Worm (Caenorhabditis elegans): Measurements from ENCODE around the gene srx-98.

DNA sequence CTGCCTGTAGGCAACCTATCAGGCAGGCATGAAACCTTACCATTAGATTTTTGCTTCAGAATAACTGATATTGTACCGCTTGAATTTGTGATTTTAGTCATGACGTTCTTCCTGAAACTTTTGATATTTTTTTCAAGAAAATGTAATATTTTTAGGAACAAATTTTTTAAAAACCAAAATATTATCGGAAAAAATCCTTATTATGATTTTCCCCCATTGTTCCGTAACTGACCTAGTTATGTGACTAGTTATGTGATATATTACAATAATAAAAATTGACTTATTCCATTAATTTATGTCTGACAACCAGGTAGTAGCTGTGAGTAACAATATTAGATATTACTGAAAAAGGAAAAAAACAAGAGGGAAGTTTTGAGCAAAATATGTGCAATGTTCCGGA is at the start of gene srx-98:
- TF ChIP-seq nfya-2 (GFP tag; IDR thresholded peaks at IDR 0.05) (no peak), zim-3 (tag; optimal IDR thresholded peaks at IDR 0.05) (no peak), B0336.3 (GFP tag; IDR thresholded peaks at IDR 0.05) (no peak)
